Fruit fly (Drosophila melanogaster) whole organism, embryonic: ENCODE results near the gene Pax.

Experiments used
- Atf3 ChIP-seq: fragments of 200-800 bp; sonication (Bioruptor generic); optimal IDR thresholded peaks from 3 replicates; lab custom pipeline; 2016; ENCODE audit warnings: missing biosample characterization, missing genetic modification characterization
- BEAF-32 ChIP-seq: fragments of 200-800 bp; sonication (Bioruptor generic); optimal IDR thresholded peaks from 3 replicates; lab custom pipeline; 2017; ENCODE audit warnings: missing biosample characterization, missing genetic modification characterization, mild to moderate bottlenecking, moderate library complexity, missing genetic modification reagents
- Bdp1 ChIP-seq: fragments of 200-800 bp; sonication (Bioruptor generic); optimal IDR thresholded peaks from 3 replicates; lab custom pipeline; 2016; ENCODE audit warnings: missing biosample characterization, missing genetic modification characterization
- CG10654 ChIP-seq: fragments of 200-800 bp; sonication (Bioruptor generic); optimal IDR thresholded peaks from 2 replicates; lab custom pipeline; 2016; ENCODE audit warnings: missing biosample characterization, missing genetic modification characterization
- CG11085 ChIP-seq: fragments of 200-800 bp; sonication (Bioruptor generic); IDR thresholded peaks from 2 replicates; pipeline ENCODE4 v1.3.6; 2022; ENCODE audit warnings: missing biosample characterization, missing genetic modification characterization
- CG12155 ChIP-seq: fragments of 200-800 bp; sonication (Bioruptor generic); optimal IDR thresholded peaks from 3 replicates; lab custom pipeline; 2016; ENCODE audit warnings: missing biosample characterization, missing genetic modification characterization
- CG12219 ChIP-seq: fragments of 200-800 bp; sonication (Bioruptor generic); optimal IDR thresholded peaks from 3 replicates; lab custom pipeline; 2018; ENCODE audit warnings: missing biosample characterization, mild to moderate bottlenecking, missing genetic modification characterization
- CG12744 ChIP-seq: fragments of 200-800 bp; sonication (Bioruptor generic); optimal IDR thresholded peaks from 2 replicates; lab custom pipeline; 2016; ENCODE audit warnings: missing biosample characterization, missing genetic modification characterization
- CG14710 ChIP-seq: fragments of 200-800 bp; sonication (Bioruptor generic); optimal IDR thresholded peaks from 3 replicates; lab custom pipeline; 2019; ENCODE audit warnings: missing biosample characterization, mild to moderate bottlenecking, missing genetic modification characterization, moderate library complexity
- CG17612 ChIP-seq: fragments of 200-800 bp; sonication (Bioruptor generic); IDR thresholded peaks from 2 replicates; pipeline ENCODE4 v1.3.6; 2022; ENCODE audit warnings: missing biosample characterization, missing genetic modification characterization
- CG1792 ChIP-seq: fragments of 200-800 bp; sonication (Bioruptor generic); optimal IDR thresholded peaks from 2 replicates; lab custom pipeline; 2016; ENCODE audit warnings: missing biosample characterization, missing genetic modification characterization
- CG2199 ChIP-seq: fragments of 200-800 bp; sonication (Bioruptor generic); IDR thresholded peaks from 3 replicates; pipeline ENCODE4 v1.3.6; 2022; ENCODE audit warnings: missing biosample characterization, missing genetic modification characterization
- CG30431 ChIP-seq: fragments of 200-800 bp; sonication (Bioruptor generic); optimal IDR thresholded peaks from 2 replicates; lab custom pipeline; 2017; ENCODE audit warnings: missing biosample characterization, missing genetic modification characterization
- CG31388 ChIP-seq: fragments of 200-800 bp; sonication (Bioruptor generic); optimal IDR thresholded peaks from 2 replicates; lab custom pipeline; 2016; ENCODE audit warnings: missing biosample characterization, missing genetic modification characterization
- CG3407 ChIP-seq: fragments of 200-800 bp; sonication (Bioruptor generic); optimal IDR thresholded peaks from 2 replicates; lab custom pipeline; 2018; ENCODE audit warnings: missing biosample characterization, mild to moderate bottlenecking, missing genetic modification characterization
- CG3847 ChIP-seq: fragments of 200-800 bp; sonication (Bioruptor generic); IDR thresholded peaks from 2 replicates; pipeline ENCODE4 v1.3.6; 2022; ENCODE audit warnings: missing biosample characterization, missing genetic modification characterization
- CG4282 ChIP-seq: fragments of 200-800 bp; sonication (Bioruptor generic); optimal IDR thresholded peaks from 2 replicates; lab custom pipeline; 2016; ENCODE audit warnings: missing biosample characterization, missing genetic modification characterization
- CG43689 ChIP-seq: fragments of 200-800 bp; sonication (Bioruptor generic); IDR thresholded peaks from 2 replicates; pipeline ENCODE4 v1.3.6; 2022; ENCODE audit warnings: missing biosample characterization, missing genetic modification characterization
- CG6854 ChIP-seq: fragments of 200-800 bp; sonication (Bioruptor generic); optimal IDR thresholded peaks from 3 replicates; lab custom pipeline; 2017; ENCODE audit warnings: missing biosample characterization, mild to moderate bottlenecking, missing genetic modification characterization
- CG7556 ChIP-seq: fragments of 200-800 bp; sonication (Bioruptor generic); optimal IDR thresholded peaks from 2 replicates; lab custom pipeline; 2017; ENCODE audit warnings: missing biosample characterization, mild to moderate bottlenecking, missing genetic modification characterization
- Camta ChIP-seq: fragments of 200-800 bp; sonication (Bioruptor generic); optimal IDR thresholded peaks from 2 replicates; lab custom pipeline; 2016; ENCODE audit warnings: missing biosample characterization, missing genetic modification characterization
- Dad ChIP-seq: fragments of 200-800 bp; sonication (Bioruptor generic); optimal IDR thresholded peaks from 3 replicates; lab custom pipeline; 2016; ENCODE audit warnings: missing biosample characterization, missing genetic modification characterization
- Fer3 ChIP-seq: fragments of 200-800 bp; sonication (Bioruptor generic); optimal IDR thresholded peaks from 2 replicates; lab custom pipeline; 2018; ENCODE audit warnings: missing biosample characterization, mild to moderate bottlenecking, missing genetic modification characterization, moderate library complexity
- HHEX ChIP-seq: fragments of 200-800 bp; sonication (Bioruptor generic); optimal IDR thresholded peaks from 3 replicates; lab custom pipeline; 2017; ENCODE audit warnings: missing biosample characterization, mild to moderate bottlenecking, missing genetic modification characterization, missing genetic modification reagents
- HLH3B ChIP-seq: fragments of 200-800 bp; sonication (Bioruptor generic); IDR thresholded peaks from 2 replicates; pipeline ENCODE4 v1.3.6; 2022; ENCODE audit warnings: missing biosample characterization, missing genetic modification characterization
- Hmx ChIP-seq: fragments of 200-800 bp; sonication (Bioruptor generic); optimal IDR thresholded peaks from 2 replicates; lab custom pipeline; 2016; ENCODE audit warnings: missing biosample characterization, missing genetic modification characterization
- Hr39 ChIP-seq: fragments of >200 bp; optimal IDR thresholded peaks from 2 replicates; lab custom pipeline; 2017
- Kr ChIP-seq: fragments of 200-800 bp; sonication (Bioruptor generic); optimal IDR thresholded peaks from 2 replicates; lab custom pipeline; 2017; ENCODE audit warnings: missing biosample characterization, mild to moderate bottlenecking, missing genetic modification characterization
- Lpt ChIP-seq: fragments of >200 bp; optimal IDR thresholded peaks from 2 replicates; lab custom pipeline; 2018; ENCODE audit warnings: missing biosample characterization, missing genetic modification characterization
- Mad ChIP-seq: fragments of 200-800 bp; sonication (Bioruptor generic); optimal IDR thresholded peaks from 2 replicates; lab custom pipeline; 2016; ENCODE audit warnings: missing biosample characterization, missing genetic modification characterization
- Med ChIP-seq: fragments of 200-800 bp; sonication (Bioruptor generic); peaks from one replicate; lab custom pipeline; 2016; ENCODE audit warnings: missing biosample characterization, missing genetic modification characterization, mild to moderate bottlenecking, inconsistent platforms, moderate library complexity
- Meics ChIP-seq: fragments of 200-800 bp; sonication (Bioruptor generic); optimal IDR thresholded peaks from 2 replicates; lab custom pipeline; 2017; ENCODE audit warnings: missing biosample characterization, mild to moderate bottlenecking, missing genetic modification characterization
- NK7.1 ChIP-seq: fragments of 200-800 bp; sonication (Bioruptor generic); optimal IDR thresholded peaks from 3 replicates; lab custom pipeline; 2016; ENCODE audit warnings: missing biosample characterization, missing genetic modification characterization
- Neu2 ChIP-seq: fragments of 200-800 bp; sonication (Bioruptor generic); optimal IDR thresholded peaks from 3 replicates; lab custom pipeline; 2016; ENCODE audit warnings: missing biosample characterization, missing genetic modification characterization, borderline replicate concordance
- Usf ChIP-seq: fragments of 200-800 bp; sonication (Bioruptor generic); optimal IDR thresholded peaks from 2 replicates; lab custom pipeline; 2017; ENCODE audit warnings: missing genotype, missing biosample characterization, missing genetic modification characterization
- Xbp1 ChIP-seq: fragments of 200-800 bp; sonication (Bioruptor generic); optimal IDR thresholded peaks from 3 replicates; lab custom pipeline; 2016; ENCODE audit warnings: missing biosample characterization, mild to moderate bottlenecking, missing genetic modification characterization
- cad ChIP-seq: fragments of >200 bp; optimal IDR thresholded peaks from 2 replicates; lab custom pipeline; 2017; ENCODE audit warnings: missing biosample characterization, missing genetic modification characterization
- cas ChIP-seq: fragments of 200-800 bp; sonication (Bioruptor generic); IDR thresholded peaks from 2 replicates; pipeline ENCODE4 v1.3.6; 2022; ENCODE audit warnings: missing biosample characterization, missing genetic modification characterization
- cg ChIP-seq: fragments of 200-800 bp; sonication (Bioruptor generic); optimal IDR thresholded peaks from 3 replicates; lab custom pipeline; 2019; ENCODE audit warnings: missing biosample characterization, mild to moderate bottlenecking, missing genetic modification characterization, moderate library complexity
- crp ChIP-seq, 2 experiments: fragments of 200-800 bp; sonication (Bioruptor generic); optimal IDR thresholded peaks; 2 replicates in 1 of 2; 3 replicates in 1 of 2; lab custom pipeline; 2017; ENCODE audit warnings: missing biosample characterization in 2 of 2, missing genetic modification characterization in 2 of 2, mild to moderate bottlenecking in 1 of 2, moderate library complexity in 1 of 2
- insv ChIP-seq, 2 experiments: fragments of 200-800 bp; sonication (Bioruptor generic); optimal IDR thresholded peaks; 3 replicates each; lab custom pipeline; 2016 to 2018; ENCODE audit warnings: missing biosample characterization in 2 of 2, missing genetic modification characterization in 2 of 2
- oc ChIP-seq: fragments of 200-800 bp; sonication (Bioruptor generic); optimal IDR thresholded peaks from 2 replicates; lab custom pipeline; 2018; ENCODE audit warnings: missing biosample characterization, mild to moderate bottlenecking, missing genetic modification characterization, moderate library complexity
- odd ChIP-seq: fragments of 200-800 bp; sonication (Bioruptor generic); optimal IDR thresholded peaks from 2 replicates; lab custom pipeline; 2017; ENCODE audit warnings: missing biosample characterization, mild to moderate bottlenecking, missing genetic modification characterization
- otp ChIP-seq: fragments of 200-800 bp; sonication (Bioruptor generic); IDR thresholded peaks from 3 replicates; pipeline ENCODE4, ENCODE4 v1.3.6; 2022; ENCODE audit warnings: missing biosample characterization, missing genetic modification characterization
- prd ChIP-seq, 3 experiments: fragments of >200 bp in 2 of 3; fragments of 200-800 bp in 1 of 3; sonication (Bioruptor generic) in 1 of 3; optimal IDR thresholded peaks in 2 of 3; IDR thresholded peaks in 1 of 3; 2 replicates in 2 of 3; 3 replicates in 1 of 3; pipeline versions ENCODE4 v1.3.6 to Lab custom; 2017 to 2022; ENCODE audit warnings: missing biosample characterization in 1 of 3, missing genetic modification characterization in 1 of 3
- schlank ChIP-seq: fragments of 200-800 bp; sonication (Bioruptor generic); optimal IDR thresholded peaks from 2 replicates; lab custom pipeline; 2018; ENCODE audit warnings: missing biosample characterization, mild to moderate bottlenecking, missing genetic modification characterization
- scrt ChIP-seq: fragments of 200-800 bp; sonication (Bioruptor generic); optimal IDR thresholded peaks from 2 replicates; lab custom pipeline; 2018; ENCODE audit warnings: missing biosample characterization, mild to moderate bottlenecking, missing genetic modification characterization, moderate library complexity
- tll ChIP-seq, 2 experiments: fragments of 200-800 bp in 1 of 2; fragments of >200 bp in 1 of 2; sonication (Bioruptor generic) in 1 of 2; optimal IDR thresholded peaks; 2 replicates each; lab custom pipeline; 2017 to 2019; ENCODE audit warnings: missing biosample characterization in 2 of 2, missing genetic modification characterization in 2 of 2, mild to moderate bottlenecking in 1 of 2, moderate library complexity in 1 of 2
- toy ChIP-seq: fragments of 200-800 bp; sonication (Bioruptor generic); IDR thresholded peaks from 2 replicates; pipeline ENCODE4 v1.3.6; 2022; ENCODE audit warnings: missing biosample characterization, missing genetic modification characterization
- trem ChIP-seq: fragments of 200-800 bp; optimal IDR thresholded peaks from 3 replicates; lab custom pipeline; 2019; ENCODE audit warnings: missing biosample characterization, mild to moderate bottlenecking, missing genetic modification characterization, moderate library complexity
- vfl ChIP-seq: fragments of 200-800 bp; sonication (Bioruptor generic); optimal IDR thresholded peaks from 2 replicates; lab custom pipeline; 2016; ENCODE audit warnings: missing biosample characterization, missing genetic modification characterization

Gene Pax

DNA sequence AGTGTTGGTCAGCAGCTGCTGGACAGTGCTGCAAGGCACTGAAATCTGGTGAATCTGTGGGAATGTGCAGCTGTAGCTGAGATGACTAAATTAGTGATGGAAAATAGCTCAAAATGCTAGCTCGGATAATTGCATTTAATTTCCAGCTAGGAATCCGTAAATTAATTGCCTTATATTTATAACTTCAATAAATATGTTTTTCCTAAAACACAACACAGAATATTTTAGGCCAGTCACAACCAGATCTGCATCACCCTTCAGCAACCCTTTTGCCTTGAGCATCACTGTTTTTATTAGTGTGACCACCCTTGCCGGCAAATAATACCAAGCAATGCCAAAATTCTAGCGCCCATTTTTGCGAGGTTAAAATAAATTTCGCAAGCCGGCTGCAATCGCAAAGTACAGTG, 18.3 kb upstream of the Pax start, which contains the start of gene Hs2st (continued):
- no peak for TF ChIP-seq cg
- peak; percentile 83 for TF ChIP-seq Hmx (GFP tag; lab: Kevin White, UChicago)
- peak; percentile 65 for TF ChIP-seq oc
- TF ChIP-seq NK7.1 (GFP tag; lab: Kevin White, UChicago): peak; percentile 83
- TF ChIP-seq Kr (GFP tag; lab: Kevin White, UChicago): peak; percentile 93
- TF ChIP-seq cas (GFP tag; lab: Robert Waterston, UW): peak; percentile 89
- no peak for TF ChIP-seq Lpt
- peak; percentile 58 for TF ChIP-seq CG6854
- no peak for TF ChIP-seq cad
- TF ChIP-seq CG12219 (GFP tag; lab: Kevin White, UChicago): peak; percentile 67
- peak; percentile 84 for TF ChIP-seq HHEX (GFP tag; lab: Kevin White, UChicago)
- peak; percentile 74 for TF ChIP-seq CG3407 (GFP tag; lab: Kevin White, UChicago)
- TF ChIP-seq Mad: peak; percentile 95
- peak; percentile 95 for TF ChIP-seq Dad (GFP tag; lab: Kevin White, UChicago)
- TF ChIP-seq CG17612 (GFP tag; lab: Robert Waterston, UW): peak; percentile 78
- TF ChIP-seq crp (GFP tag; optimal IDR thresholded peaks at IDR 0.05; lab: Kevin White, UChicago): peak; percentile 50 to 85
- TF ChIP-seq CG31388 (GFP tag; lab: Kevin White, UChicago): peak; percentile 72
- peak; percentile 79; the same call in 1 of the 3 replicates for TF ChIP-seq CG2199 (GFP tag; lab: Robert Waterston, UW)
- TF ChIP-seq scrt (GFP tag; lab: Kevin White, UChicago): no peak
- TF ChIP-seq prd (optimal IDR thresholded peaks at IDR 0.05; lab: Kevin White, UChicago): no peak
- TF ChIP-seq prd (GFP tag; IDR thresholded peaks at IDR 0.05; lab: Robert Waterston, UW): peak; percentile 97
- TF ChIP-seq Neu2 (GFP tag; lab: Kevin White, UChicago): peak; percentile 72
- peak; percentile 93 for TF ChIP-seq CG14710 (tag; lab: Kevin White, UChicago)
- TF ChIP-seq Meics: peak; percentile 88
- TF ChIP-seq toy (GFP tag; lab: Robert Waterston, UW): peak; percentile 45; the same call in 1 of the 2 replicates
- peak; percentile 88 for TF ChIP-seq Fer3 (tag; lab: Kevin White, UChicago)
- peak; percentile 83 for TF ChIP-seq trem (tag; lab: Kevin White, UChicago)
- peak; percentile 88 for TF ChIP-seq CG4282 (GFP tag; lab: Kevin White, UChicago)
- peak; percentile 50 to 94 for TF ChIP-seq tll (GFP tag; optimal IDR thresholded peaks at IDR 0.05; lab: Kevin White, UChicago)
- TF ChIP-seq odd (GFP tag; lab: Kevin White, UChicago): peak; percentile 69
- peak; percentile 90 for TF ChIP-seq Camta (GFP tag; lab: Kevin White, UChicago)
- TF ChIP-seq Med (GFP tag; lab: Kevin White, UChicago): peak; percentile 99
- TF ChIP-seq CG10654 (GFP tag; lab: Kevin White, UChicago): peak; percentile 94
- TF ChIP-seq insv (GFP tag; optimal IDR thresholded peaks at IDR 0.05; lab: Kevin White, UChicago): peak in 1 of 2 experiments; percentile 75
- peak; percentile 67 for TF ChIP-seq CG43689
- peak; percentile 94 for TF ChIP-seq Atf3
- peak; percentile 86 for TF ChIP-seq HLH3B
- TF ChIP-seq Bdp1 (GFP tag; lab: Kevin White, UChicago): peak; percentile 91
- peak; percentile 78 for TF ChIP-seq schlank (tag; lab: Kevin White, UChicago)
- TF ChIP-seq CG1792 (GFP tag; lab: Kevin White, UChicago): peak; percentile 89
- TF ChIP-seq Hr39 (lab: Kevin White, UChicago): no peak
- peak; percentile 92 for TF ChIP-seq CG11085 (GFP tag; lab: Robert Waterston, UW)
- peak; percentile 95 for TF ChIP-seq CG12155 (GFP tag; lab: Kevin White, UChicago)
- TF ChIP-seq BEAF-32 (GFP tag; lab: Kevin White, UChicago): peak; percentile 68
- TF ChIP-seq otp (GFP tag; lab: Robert Waterston, UW): peak; percentile 79; the same call in 2 of the 3 replicates
- TF ChIP-seq CG30431 (GFP tag; lab: Kevin White, UChicago): peak; percentile 89
- TF ChIP-seq CG3847 (GFP tag; lab: Robert Waterston, UW): peak; percentile 97
- peak; percentile 90 for TF ChIP-seq Usf (GFP tag; lab: Kevin White, UChicago)
- peak; percentile 92 for TF ChIP-seq CG12744 (GFP tag; lab: Kevin White, UChicago)
- peak; percentile 96 for TF ChIP-seq Xbp1 (GFP tag; lab: Kevin White, UChicago)
- peak; percentile 95 for TF ChIP-seq vfl (GFP tag; lab: Kevin White, UChicago)
- peak; percentile 88 for TF ChIP-seq CG7556 (GFP tag; lab: Kevin White, UChicago)
